Worm (Caenorhabditis elegans) whole organism, late embryonic: ENCODE results near the gene T08A9.13.

Experiments used
- ceh-48 ChIP-seq: sonication (generic microtip); optimal IDR thresholded peaks from 2 replicates; lab custom pipeline; 2016; ENCODE audit warnings: missing genetic modification characterization, inconsistent platforms, missing compliant biosample characterization
- elt-4 ChIP-seq: sonication (generic microtip); optimal IDR thresholded peaks from 2 replicates; lab custom pipeline; 2016; ENCODE audit warnings: missing genetic modification characterization, missing compliant biosample characterization
- fkh-10 ChIP-seq: fragments of 150-350 bp; optimal IDR thresholded peaks from 2 replicates; lab custom pipeline; 2014; ENCODE audit warnings: missing biosample characterization, missing genetic modification reagents, missing genetic modification characterization
- hlh-13 ChIP-seq: fragments of 200-800 bp; sonication (Bioruptor generic); optimal IDR thresholded peaks from 2 replicates; lab custom pipeline; 2018; ENCODE audit warnings: mild to moderate bottlenecking, missing genetic modification characterization, missing compliant biosample characterization
- hlh-15 ChIP-seq: sonication (generic microtip); optimal IDR thresholded peaks from 2 replicates; lab custom pipeline; 2016; ENCODE audit warnings: missing genetic modification characterization, missing compliant biosample characterization
- pag-3 ChIP-seq: sonication (generic microtip); optimal IDR thresholded peaks from 2 replicates; lab custom pipeline; 2016; ENCODE audit warnings: missing compliant biosample characterization, missing genetic modification characterization, borderline replicate concordance
- pax-1 ChIP-seq: fragments of 150-350 bp; optimal IDR thresholded peaks from 2 replicates; lab custom pipeline; 2014; ENCODE audit warnings: missing biosample characterization, missing genetic modification characterization
- pha-4 ChIP-seq: fragments of 150-350 bp; optimal IDR thresholded peaks from 2 replicates; lab custom pipeline; 2018; ENCODE audit warnings: missing biosample characterization, missing genetic modification reagents, missing genetic modification characterization

- TF ChIP-seq pag-3 (tag; lab: Kevin White, UChicago), result no peak
- TF ChIP-seq hlh-15 (tag; lab: Kevin White, UChicago), result no peak
- TF ChIP-seq ceh-48, result no peak
- TF ChIP-seq elt-4 (tag; lab: Kevin White, UChicago), result no peak
- no peak for TF ChIP-seq hlh-13 (GFP tag; lab: Kevin White, UChicago)
- no peak for TF ChIP-seq pax-1 (tag; lab: Kevin White, UChicago)
- TF ChIP-seq pha-4 (tag; lab: Kevin White, UChicago), result no peak
- TF ChIP-seq fkh-10 (GFP tag; lab: Kevin White, UChicago), result no peak
Observed at ce11 chrX:7305520-7306186, 16.6 kb downstream of the T08A9.13 start, which contains the start of gene sur-5.
